Fruit fly (Drosophila melanogaster) whole organism, prepupa: ENCODE data around the gene Bug22.

Experiments
- CG11294 ChIP-seq: fragments of 200-800 bp; sonication (Bioruptor generic); IDR thresholded peaks from 2 replicates; pipeline ENCODE4 v1.3.6; 2022; ENCODE audit warnings: missing biosample characterization, missing genetic modification characterization
- CG11762 ChIP-seq: fragments of 200-800 bp; sonication (Bioruptor generic); optimal IDR thresholded peaks from 3 replicates; lab custom pipeline; 2016; ENCODE audit warnings: missing biosample characterization, missing genetic modification characterization; ENCODE audit not compliant: insufficient read depth
- CG1621 ChIP-seq: fragments of 200-800 bp; sonication (Bioruptor generic); optimal IDR thresholded peaks from 3 replicates; lab custom pipeline; 2018; ENCODE audit warnings: missing biosample characterization, mild to moderate bottlenecking, missing genetic modification characterization
- CG16779 ChIP-seq: fragments of 200-800 bp; sonication (Bioruptor generic); optimal IDR thresholded peaks from 3 replicates; lab custom pipeline; 2017; ENCODE audit warnings: missing biosample characterization, mild to moderate bottlenecking, missing genetic modification characterization
- CG7368 ChIP-seq: fragments of 200-800 bp; sonication (Bioruptor generic); optimal IDR thresholded peaks from 3 replicates; lab custom pipeline; 2016; ENCODE audit warnings: missing biosample characterization, missing genetic modification characterization
- Ets21C ChIP-seq: fragments of 200-800 bp; sonication (Bioruptor generic); optimal IDR thresholded peaks from 3 replicates; lab custom pipeline; 2016; ENCODE audit warnings: missing biosample characterization, missing genetic modification characterization
- Ets96B ChIP-seq: fragments of 200-800 bp; optimal IDR thresholded peaks from 2 replicates; lab custom pipeline; 2019; ENCODE audit warnings: missing biosample characterization, mild to moderate bottlenecking, missing genetic modification characterization, moderate library complexity
- Sox14 ChIP-seq: fragments of 200-800 bp; sonication (Bioruptor generic); optimal IDR thresholded peaks from 3 replicates; lab custom pipeline; 2016; ENCODE audit warnings: missing biosample characterization, missing genetic modification characterization
- achi ChIP-seq: fragments of 200-800 bp; sonication (Bioruptor generic); optimal IDR thresholded peaks from 3 replicates; lab custom pipeline; 2016; ENCODE audit warnings: missing biosample characterization, missing genetic modification characterization
- dac ChIP-seq: fragments of 200-800 bp; sonication (Bioruptor generic); optimal IDR thresholded peaks from 2 replicates; lab custom pipeline; 2017; ENCODE audit warnings: missing biosample characterization, mild to moderate bottlenecking, missing genetic modification characterization
- lz ChIP-seq: fragments of 200-800 bp; sonication (Bioruptor generic); optimal IDR thresholded peaks from 3 replicates; lab custom pipeline; 2016; ENCODE audit warnings: missing biosample characterization, missing genetic modification characterization
- net ChIP-seq: fragments of 200-800 bp; sonication (Bioruptor generic); optimal IDR thresholded peaks from 3 replicates; lab custom pipeline; 2016; ENCODE audit warnings: missing biosample characterization, missing genetic modification characterization

- TF ChIP-seq net (GFP tag; lab: Kevin White, UChicago) (no peak), CG11762 (GFP tag; lab: Kevin White, UChicago) (no peak), Ets21C (GFP tag; lab: Kevin White, UChicago) (no peak), CG1621 (tag; lab: Kevin White, UChicago) (no peak), CG11294 (GFP tag; lab: Robert Waterston, UW) (no peak), achi (GFP tag; lab: Kevin White, UChicago) (no peak), dac (GFP tag; lab: Kevin White, UChicago) (no peak), Ets96B (no peak), Sox14 (GFP tag; lab: Kevin White, UChicago) (no peak), CG16779 (tag; lab: Kevin White, UChicago) (no peak), lz (GFP tag; lab: Kevin White, UChicago) (no peak), CG7368 (GFP tag; lab: Kevin White, UChicago) (no peak)
These were observed 34.3 kb downstream of the Bug22 start, which contains the start of gene Cnot4 for dm6 chr2L:10396488-10396824.
